Fruit fly (Drosophila melanogaster): ENCODE data around the gene CG14408.

Gene CG14408

DNA sequence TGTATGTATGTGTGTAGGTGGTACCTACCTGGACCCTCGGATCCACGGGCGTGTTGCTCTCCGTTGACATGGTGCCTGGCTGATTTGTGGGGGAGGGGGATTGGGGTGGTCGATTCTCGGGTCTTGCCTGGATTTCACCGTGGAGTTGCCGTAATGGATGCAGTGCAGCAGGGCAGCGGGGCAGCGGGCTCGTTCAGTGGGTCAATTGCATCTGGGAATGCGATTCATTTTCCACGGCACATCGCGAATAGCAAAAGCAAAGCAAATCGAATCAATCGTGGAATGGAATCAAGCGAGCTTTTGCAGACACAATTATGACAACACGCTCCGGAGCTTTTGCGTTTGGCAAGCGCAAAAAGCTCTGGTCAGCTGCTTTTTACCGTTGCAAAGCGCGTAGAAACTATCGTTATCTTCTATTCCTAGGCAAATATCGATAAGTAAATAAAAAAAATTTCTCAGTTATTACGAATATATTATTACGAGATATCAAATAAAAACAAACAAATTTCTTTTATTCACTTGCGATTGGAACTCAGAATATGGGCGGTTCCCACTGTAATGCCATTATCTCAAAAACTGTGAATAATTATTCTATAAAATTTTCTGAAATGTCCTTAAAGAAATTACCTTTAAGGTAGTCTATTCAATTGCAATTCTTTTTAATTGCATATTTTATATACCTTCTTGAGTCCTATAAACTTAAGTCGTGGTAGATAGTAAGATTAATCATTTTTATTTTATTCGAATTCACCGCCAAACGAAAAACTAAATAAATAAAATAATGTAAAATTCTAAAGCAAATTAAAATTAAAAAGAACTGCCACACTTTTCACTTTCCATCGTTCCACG, at the start of gene CG14408:
Gene CG14408 (minus strand): TSS at position 321 of the 849 bp plus-strand sequence.
- TF ChIP-seq Nf-YB (GFP tag; optimal IDR thresholded peaks at IDR 0.05) = peak; percentile 3
- TF ChIP-seq hbn (GFP tag; IDR thresholded peaks at IDR 0.05; ENCODE audit: partially characterized antibody) = peak; percentile 30; the same call in 1 of the 2 replicates
- TF ChIP-seq Dp (GFP tag; optimal IDR thresholded peaks at IDR 0.05) = peak; percentile 39
- 0 out of 2 replicates have a peak, but pooled peaks have one; percentile 45 for TF ChIP-seq E2f2 (GFP tag; IDR thresholded peaks at IDR 0.05)
- TF ChIP-seq Blimp-1 (GFP tag; optimal IDR thresholded peaks at IDR 0.05) = peak; percentile 6
- peak; percentile 38 for TF ChIP-seq CG2678 (tag; optimal IDR thresholded peaks at IDR 0.05)
- no peak for TF ChIP-seq CG9797 (GFP tag; optimal IDR thresholded peaks at IDR 0.05)
- TF ChIP-seq CG31441 (GFP tag; IDR thresholded peaks at IDR 0.05) = 0 out of 2 replicates have a peak, but pooled peaks have one; percentile 46
- peak; percentile 67 for TF ChIP-seq MESR4 (GFP tag; optimal IDR thresholded peaks at IDR 0.05)
- TF ChIP-seq CG7556 (GFP tag; optimal IDR thresholded peaks at IDR 0.05) = peak; percentile 10
- TF ChIP-seq Pdp1 (GFP tag; optimal IDR thresholded peaks at IDR 0.05) = peak in 1 of 2 experiments; percentile 72
- peak; percentile 51 for TF ChIP-seq Dref (GFP tag; IDR thresholded peaks at IDR 0.05)
- TF ChIP-seq MBD-R2 (GFP tag; IDR thresholded peaks at IDR 0.05) = peak; percentile 53; the same call in 1 of the 2 replicates
- peak; percentile 71 for TF ChIP-seq CG12659 (GFP tag; optimal IDR thresholded peaks at IDR 0.05)
- TF ChIP-seq CG12219 (GFP tag; optimal IDR thresholded peaks at IDR 0.05) = no peak
- peak; percentile 28; the same call in 2 of the 3 replicates for TF ChIP-seq CG17361 (GFP tag; IDR thresholded peaks at IDR 0.05)
- no peak for TF ChIP-seq Sry-β (GFP tag; optimal IDR thresholded peaks at IDR 0.05)
- TF ChIP-seq Vsx1 (GFP tag; optimal IDR thresholded peaks at IDR 0.05) = no peak
- peak; percentile 14; the same call in 1 of the 2 replicates for TF ChIP-seq CG6272 (GFP tag; IDR thresholded peaks at IDR 0.05)
- peak; percentile 22 for TF ChIP-seq phol (tag; optimal IDR thresholded peaks at IDR 0.05)
- peak; percentile 54 for TF ChIP-seq sna (GFP tag; IDR thresholded peaks at IDR 0.05; ENCODE audit: partially characterized antibody)
- TF ChIP-seq unc-4 (GFP tag; IDR thresholded peaks at IDR 0.05; ENCODE audit: partially characterized antibody) = peak; percentile 66
- peak; percentile 45 for TF ChIP-seq CG12391 (tag; optimal IDR thresholded peaks at IDR 0.05)
- TF ChIP-seq knrl (GFP tag; IDR thresholded peaks at IDR 0.05; ENCODE audit: partially characterized antibody) = peak; percentile 33; the same call in 2 of the 3 replicates
- no peak for TF ChIP-seq crc (GFP tag; optimal IDR thresholded peaks at IDR 0.05)
- peak; percentile 2 for TF ChIP-seq CG17359 (tag; optimal IDR thresholded peaks at IDR 0.05)
- TF ChIP-seq Deaf1 (tag; optimal IDR thresholded peaks at IDR 0.05) = peak; percentile 9
- TF ChIP-seq sqz (GFP tag; optimal IDR thresholded peaks at IDR 0.05) = peak; percentile 4
- TF ChIP-seq klu (GFP tag; IDR thresholded peaks at IDR 0.05) = no peak
- peak; percentile 23; the same call in 1 of the 2 replicates for TF ChIP-seq bbx (GFP tag; IDR thresholded peaks at IDR 0.05; ENCODE audit: partially characterized antibody)
- no peak for TF ChIP-seq bigmax (GFP tag; optimal IDR thresholded peaks at IDR 0.05)
- TF ChIP-seq crol (GFP tag; IDR thresholded peaks at IDR 0.05) = peak; percentile 59
- peak; percentile 74 for TF ChIP-seq Doc3 (GFP tag; IDR thresholded peaks at IDR 0.05; ENCODE audit: partially characterized antibody)
- peak; percentile 65 for TF ChIP-seq Scr (GFP tag; IDR thresholded peaks at IDR 0.05; ENCODE audit: partially characterized antibody)
- no peak for TF ChIP-seq CG15479 (GFP tag; optimal IDR thresholded peaks at IDR 0.05)
- TF ChIP-seq CG11723 (GFP tag; optimal IDR thresholded peaks at IDR 0.05) = no peak
- TF ChIP-seq CoRest (tag; optimal IDR thresholded peaks at IDR 0.05) = peak; percentile 12
- peak; percentile 77 for TF ChIP-seq CG13287 (GFP tag; IDR thresholded peaks at IDR 0.05; ENCODE audit: partially characterized antibody)
- TF ChIP-seq sens (GFP tag) = peak; percentile 55
- no peak for TF ChIP-seq CG2202 (tag; optimal IDR thresholded peaks at IDR 0.05)
- TF ChIP-seq inv (GFP tag; IDR thresholded peaks at IDR 0.05; ENCODE audit: partially characterized antibody) = peak; percentile 28; the same call in 1 of the 2 replicates
- TF ChIP-seq Optix (GFP tag; IDR thresholded peaks at IDR 0.05) = no peak
- TF ChIP-seq CG9437 (GFP tag; optimal IDR thresholded peaks at IDR 0.05) = peak; percentile 33
- peak; percentile 70 for TF ChIP-seq Dll (GFP tag; IDR thresholded peaks at IDR 0.05; ENCODE audit: partially characterized antibody)
- peak; percentile 25 for TF ChIP-seq CG10267 (tag; optimal IDR thresholded peaks at IDR 0.05)
- TF ChIP-seq salm (tag; optimal IDR thresholded peaks at IDR 0.05) = no peak

Measured in whole organism, embryonic.